Worm (Caenorhabditis elegans): ENCODE data around the gene mrps-18C.

ce11 chrIII:4937022-4937421 is 1.6 kb downstream of the mrps-18C start, which contains the start of gene fsn-1:
- TF ChIP-seq tbx-11 (GFP tag; IDR thresholded peaks at IDR 0.05): no peak
- no peak for TF ChIP-seq F13C5.2 (tag; optimal IDR thresholded peaks at IDR 0.05)
- no peak for TF ChIP-seq hmbx-1 (tag; optimal IDR thresholded peaks at IDR 0.05)
- TF ChIP-seq scrt-1 (GFP tag; IDR thresholded peaks at IDR 0.05): no peak
- TF ChIP-seq tra-4 (tag; optimal IDR thresholded peaks at IDR 0.05): no peak
- TF ChIP-seq ama-1 (optimal IDR thresholded peaks at IDR 0.05): no peak
- no peak for TF ChIP-seq flt-1 (GFP tag; IDR thresholded peaks at IDR 0.05)
- no peak for TF ChIP-seq sea-1 (GFP tag; conservative IDR thresholded peaks at IDR 0.05)
- no peak for TF ChIP-seq hmg-4 (GFP tag; optimal IDR thresholded peaks at IDR 0.05)
- no peak for TF ChIP-seq ceh-36 (tag; optimal IDR thresholded peaks at IDR 0.05)

Data from whole organism, early embryonic.